Worm (Caenorhabditis elegans): ENCODE results near the gene daf-41.
A peak's percentile ranks its signal among the peaks of the same experiment; 100 is the strongest.

The daf-41 gene

DNA sequence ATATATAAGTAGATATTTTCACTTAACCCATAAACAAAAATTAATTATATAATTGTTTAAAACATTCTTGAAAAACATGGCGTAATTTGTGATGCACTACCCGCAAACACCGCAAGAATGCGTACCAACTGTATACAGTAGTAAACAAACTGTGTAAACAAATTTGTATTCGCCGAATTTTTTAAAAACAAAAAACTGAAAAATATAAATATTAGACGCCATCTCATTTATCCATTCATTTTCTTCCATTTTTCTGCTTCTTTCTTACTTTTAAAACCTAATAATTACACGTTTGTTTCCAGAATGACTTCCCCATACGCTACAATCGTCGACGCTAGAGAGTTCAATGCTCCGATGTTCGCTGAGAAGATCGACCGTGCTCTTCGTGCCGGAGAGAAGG lies 49.2 kb downstream of the daf-41 start, which contains the start of gene nex-1:
TSS of gene nex-1 (plus strand) at position 301 of the 400 bp plus-strand sequence.
- no peak for TF ChIP-seq elt-2 (tag; optimal IDR thresholded peaks at IDR 0.05)
- peak in 1 of 2 experiments; percentile 7 for TF ChIP-seq lsy-2 (tag; optimal IDR thresholded peaks at IDR 0.05)
- TF ChIP-seq nhr-84 (tag; optimal IDR thresholded peaks at IDR 0.05), result no peak
- TF ChIP-seq pax-3 (tag; optimal IDR thresholded peaks at IDR 0.05), result no peak
- TF ChIP-seq nhr-85 (tag), result peak; percentile 50

DNA sequence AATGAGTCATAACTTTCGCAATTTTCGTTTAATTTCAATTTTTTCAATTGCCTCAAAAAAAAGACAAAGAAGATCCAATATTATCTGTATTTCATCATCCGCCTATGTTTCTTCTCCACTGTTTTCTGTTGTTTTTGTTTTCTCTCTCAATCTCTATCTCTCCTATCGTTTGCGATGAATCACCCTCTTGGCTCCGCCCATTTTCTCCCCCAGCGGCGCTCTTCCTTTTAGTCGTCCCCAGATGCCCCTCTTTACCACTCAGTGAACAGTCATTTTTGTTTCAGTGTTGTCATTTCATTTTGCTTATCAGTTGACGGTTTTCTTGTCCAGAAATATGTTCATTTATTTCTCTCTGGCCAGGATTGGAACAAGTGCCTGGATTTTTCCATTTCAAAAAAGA lies 49.7 kb downstream of the daf-41 start:
- TF ChIP-seq fos-1 (tag; optimal IDR thresholded peaks at IDR 0.05), result peak; percentile 81
- TF ChIP-seq nhr-19 (GFP tag; conservative IDR thresholded peaks at IDR 0.05), result no peak
- TF ChIP-seq nhr-28 (tag; optimal IDR thresholded peaks at IDR 0.05), result no peak
- TF ChIP-seq skn-1 (tag; optimal IDR thresholded peaks at IDR 0.05), result peak; percentile 11
- peak in 1 of 3 experiments; percentile 27 for TF ChIP-seq ceh-82 (tag; optimal IDR thresholded peaks at IDR 0.05)
- no peak for TF ChIP-seq swsn-7 (tag; optimal IDR thresholded peaks at IDR 0.05)
- peak; percentile 35 for TF ChIP-seq blmp-1 (tag; optimal IDR thresholded peaks at IDR 0.05)
- TF ChIP-seq snu-23 (GFP tag; optimal IDR thresholded peaks at IDR 0.05), result peak; percentile 6
- TF ChIP-seq lin-14 (GFP tag; optimal IDR thresholded peaks at IDR 0.05), result peak; percentile 37
